Fruit fly (Drosophila melanogaster) whole organism, wandering third instar larva: ENCODE results near the gene CG9547.

Experiments
- Abd-B ChIP-seq: fragments of >200 bp; optimal IDR thresholded peaks from 2 replicates; lab custom pipeline; 2017; ENCODE audit warnings: missing biosample characterization, missing genetic modification characterization
- CG9705 ChIP-seq: fragments of 200-800 bp; sonication (Bioruptor generic); optimal IDR thresholded peaks from 2 replicates; lab custom pipeline; 2018; ENCODE audit warnings: missing biosample characterization, mild to moderate bottlenecking, missing genetic modification characterization
- CrebA ChIP-seq: fragments of 200-800 bp; sonication (Bioruptor generic); optimal IDR thresholded peaks from 2 replicates; lab custom pipeline; 2016; ENCODE audit warnings: missing biosample characterization, mild to moderate bottlenecking, missing genetic modification characterization, borderline replicate concordance
- Dfd ChIP-seq: fragments of >200 bp; optimal IDR thresholded peaks from 2 replicates; lab custom pipeline; 2017; ENCODE audit warnings: missing biosample characterization, missing genetic modification characterization
- GATAd ChIP-seq: sonication (Bioruptor generic); optimal IDR thresholded peaks from 2 replicates; lab custom pipeline; 2016; ENCODE audit warnings: missing biosample characterization, missing genetic modification characterization
- HLH106 ChIP-seq: fragments of 200-800 bp; optimal IDR thresholded peaks from 3 replicates; lab custom pipeline; 2019; ENCODE audit warnings: missing biosample characterization, mild to moderate bottlenecking, missing genetic modification characterization, moderate library complexity
- Hnf4 ChIP-seq: fragments of 200-800 bp; sonication (Bioruptor generic); optimal IDR thresholded peaks from 2 replicates; lab custom pipeline; 2016; ENCODE audit warnings: missing biosample characterization, mild to moderate bottlenecking, missing genetic modification characterization
- Hr78 ChIP-seq: fragments of >200 bp; optimal IDR thresholded peaks from 2 replicates; lab custom pipeline; 2017; ENCODE audit warnings: missing biosample characterization, missing genetic modification characterization
- Jra ChIP-seq: sonication (Bioruptor generic); optimal IDR thresholded peaks from 2 replicates; lab custom pipeline; 2016; ENCODE audit warnings: missing biosample characterization, missing genetic modification characterization
- Mio ChIP-seq: sonication (Bioruptor generic); optimal IDR thresholded peaks from 2 replicates; lab custom pipeline; 2016; ENCODE audit warnings: missing biosample characterization, missing genetic modification characterization
- Myc ChIP-seq: fragments of >200 bp; optimal IDR thresholded peaks from 2 replicates; lab custom pipeline; 2017
- N ChIP-seq: fragments of >200 bp; optimal IDR thresholded peaks from 2 replicates; lab custom pipeline; 2018; ENCODE audit warnings: missing biosample characterization, missing external identifiers, missing genetic modification characterization
- OdsH ChIP-seq: fragments of 200-800 bp; sonication (Bioruptor generic); optimal IDR thresholded peaks from 2 replicates; lab custom pipeline; 2016; ENCODE audit warnings: missing biosample characterization, mild to moderate bottlenecking, missing genetic modification characterization
- Rel ChIP-seq, 2 experiments: fragments of 200-800 bp; sonication (Bioruptor generic) in 1 of 2; optimal IDR thresholded peaks; 2 replicates in 1 of 2; 3 replicates in 1 of 2; lab custom pipeline; 2016 to 2019; ENCODE audit warnings: mild to moderate bottlenecking in 2 of 2, missing biosample characterization in 2 of 2, missing genetic modification characterization in 2 of 2, moderate library complexity in 1 of 2
- Vsx2 ChIP-seq: fragments of 200-300, 225-300 bp; sonication (Bioruptor generic); optimal IDR thresholded peaks from 2 replicates; lab custom pipeline; 2018; ENCODE audit warnings: missing biosample characterization, missing genetic modification characterization; ENCODE audit not compliant: partially characterized antibody
- br ChIP-seq: fragments of 200-800 bp; sonication (Bioruptor generic); optimal IDR thresholded peaks from 2 replicates; lab custom pipeline; 2016; ENCODE audit warnings: missing biosample characterization, missing genetic modification characterization
- brk ChIP-seq: fragments of 200-800 bp; sonication (Bioruptor generic); optimal IDR thresholded peaks from 2 replicates; lab custom pipeline; 2016; ENCODE audit warnings: missing biosample characterization, mild to moderate bottlenecking, missing genetic modification characterization
- dl ChIP-seq, 2 experiments: fragments of 175-275, 200-275 bp in 1 of 2; fragments of 200-275 bp in 1 of 2; sonication (Bioruptor generic); optimal IDR thresholded peaks; lab custom pipeline; 2018; ENCODE audit warnings: mild to moderate bottlenecking in 2 of 2, missing biosample characterization in 2 of 2, missing genetic modification characterization in 2 of 2, moderate library complexity in 2 of 2; ENCODE audit not compliant: partially characterized antibody in 2 of 2, insufficient read depth in 1 of 2
- dmrt93B ChIP-seq: fragments of 200-800 bp; sonication (Bioruptor generic); optimal IDR thresholded peaks from 2 replicates; lab custom pipeline; 2018; ENCODE audit warnings: missing biosample characterization, mild to moderate bottlenecking, missing genetic modification characterization
- dsf ChIP-seq: sonication (Bioruptor generic); optimal IDR thresholded peaks from 2 replicates; lab custom pipeline; 2016; ENCODE audit warnings: missing biosample characterization, missing genetic modification characterization, borderline replicate concordance
- ey ChIP-seq: fragments of 200-800 bp; sonication (Bioruptor generic); optimal IDR thresholded peaks from 2 replicates; lab custom pipeline; 2016; ENCODE audit warnings: missing biosample characterization, missing genetic modification characterization
- foxo ChIP-seq, 2 experiments: fragments of 200-800 bp; sonication (Bioruptor generic); optimal IDR thresholded peaks; 2 replicates in 1 of 2; 3 replicates in 1 of 2; lab custom pipeline; 2016 to 2017; ENCODE audit warnings: missing biosample characterization in 2 of 2, missing genetic modification characterization in 2 of 2
- fru ChIP-seq: fragments of 200-800 bp; sonication (Bioruptor generic); optimal IDR thresholded peaks from 3 replicates; lab custom pipeline; 2016; ENCODE audit warnings: missing biosample characterization, mild to moderate bottlenecking, missing genetic modification characterization
- h ChIP-seq: fragments of 200-800 bp; sonication (Bioruptor generic); optimal IDR thresholded peaks from 3 replicates; lab custom pipeline; 2016; ENCODE audit warnings: missing biosample characterization, mild to moderate bottlenecking, missing genetic modification characterization
- lola ChIP-seq: fragments of >200 bp; optimal IDR thresholded peaks from 2 replicates; lab custom pipeline; 2017; ENCODE audit warnings: missing biosample characterization, missing genetic modification characterization
- pan ChIP-seq: fragments of >200 bp; optimal IDR thresholded peaks from 2 replicates; lab custom pipeline; 2017
- psq ChIP-seq: fragments of 200-800 bp; sonication (Bioruptor generic); optimal IDR thresholded peaks from 3 replicates; lab custom pipeline; 2017; ENCODE audit warnings: missing biosample characterization, mild to moderate bottlenecking, missing genetic modification characterization, moderate library complexity
- rgr ChIP-seq: fragments of 200-800 bp; sonication (Bioruptor generic); optimal IDR thresholded peaks from 3 replicates; lab custom pipeline; 2016; ENCODE audit warnings: missing biosample characterization, mild to moderate bottlenecking, missing genetic modification characterization
- sage ChIP-seq: fragments of 200-800 bp; sonication (Bioruptor generic); optimal IDR thresholded peaks from 2 replicates; lab custom pipeline; 2016; ENCODE audit warnings: missing biosample characterization, mild to moderate bottlenecking, missing genetic modification characterization
- sv ChIP-seq: fragments of 200-800 bp; sonication (Bioruptor generic); optimal IDR thresholded peaks from 3 replicates; lab custom pipeline; 2016; ENCODE audit warnings: missing biosample characterization, missing genetic modification characterization
- tai ChIP-seq: sonication (Bioruptor generic); optimal IDR thresholded peaks from 2 replicates; lab custom pipeline; 2016; ENCODE audit warnings: missing biosample characterization, missing genetic modification characterization
- woc ChIP-seq: sonication (Bioruptor generic); optimal IDR thresholded peaks from 2 replicates; lab custom pipeline; 2016; ENCODE audit warnings: missing biosample characterization, mild to moderate bottlenecking, missing genetic modification characterization

The CG9547 gene

dm6 chr2L:6455955-6456599 is 38.3 kb downstream of the CG9547 start, which contains the start of gene frj:
Gene frj (plus strand): TSS chr2L:6456052.
- peak; percentile 21 for TF ChIP-seq Myc (lab: Kevin White, UChicago)
- peak; percentile 49 for TF ChIP-seq dmrt93B (GFP tag; lab: Kevin White, UChicago)
- peak; percentile 3 for TF ChIP-seq sage (GFP tag; lab: Kevin White, UChicago)
- TF ChIP-seq fru (GFP tag; lab: Kevin White, UChicago): peak; percentile 45
- TF ChIP-seq h (GFP tag; lab: Kevin White, UChicago): peak; percentile 42
- TF ChIP-seq Hr78 (GFP tag; lab: Kevin White, UChicago): peak; percentile 87
- TF ChIP-seq N (GFP tag; lab: Kevin White, UChicago): peak; percentile 89
- peak; percentile 49 for TF ChIP-seq rgr
- TF ChIP-seq Hnf4 (GFP tag; lab: Kevin White, UChicago): peak; percentile 63
- no peak for TF ChIP-seq Dfd (GFP tag; lab: Kevin White, UChicago)
- TF ChIP-seq CrebA (GFP tag; lab: Kevin White, UChicago): no peak
- peak; percentile 13 for TF ChIP-seq psq (GFP tag; lab: Kevin White, UChicago)
- no peak for TF ChIP-seq brk (GFP tag; lab: Kevin White, UChicago)
- peak; percentile 17 for TF ChIP-seq OdsH (GFP tag; lab: Kevin White, UChicago)
- no peak for TF ChIP-seq tai (GFP tag; lab: Kevin White, UChicago)
- no peak for TF ChIP-seq br (GFP tag; lab: Kevin White, UChicago)
- peak; percentile 47 for TF ChIP-seq woc
- TF ChIP-seq pan (lab: Kevin White, UChicago): no peak
- peak; percentile 26 for TF ChIP-seq Abd-B (GFP tag; lab: Kevin White, UChicago)
- TF ChIP-seq dl (GFP tag; optimal IDR thresholded peaks at IDR 0.05; lab: Kevin White, UChicago; ENCODE audit: insufficient read depth in 1 of 2, partially characterized antibody in 2 of 2): no peak
- no peak for TF ChIP-seq Rel (GFP tag; optimal IDR thresholded peaks at IDR 0.05; lab: Kevin White, UChicago)
- no peak for TF ChIP-seq Rel (tag; optimal IDR thresholded peaks at IDR 0.05; lab: Kevin White, UChicago)
- TF ChIP-seq Mio (GFP tag; lab: Kevin White, UChicago): no peak
- TF ChIP-seq foxo (GFP tag; optimal IDR thresholded peaks at IDR 0.05; lab: Kevin White, UChicago): peak in 1 of 2 experiments; percentile 51
- TF ChIP-seq dsf (GFP tag; lab: Kevin White, UChicago): peak; percentile 20
- peak; percentile 52 for TF ChIP-seq Jra (GFP tag; lab: Kevin White, UChicago)
- TF ChIP-seq CG9705 (GFP tag; lab: Kevin White, UChicago): peak; percentile 50
- TF ChIP-seq ey: peak; percentile 47
- TF ChIP-seq sv (GFP tag; lab: Kevin White, UChicago): peak; percentile 63
- TF ChIP-seq lola (GFP tag; lab: Kevin White, UChicago): peak; percentile 49
- peak; percentile 57 for TF ChIP-seq HLH106 (tag; lab: Kevin White, UChicago)

- TF ChIP-seq N (GFP tag; lab: Kevin White, UChicago): peak; percentile 76
- TF ChIP-seq h (GFP tag; lab: Kevin White, UChicago): no peak
- peak in 1 of 2 experiments; percentile 18 for TF ChIP-seq foxo (GFP tag; optimal IDR thresholded peaks at IDR 0.05; lab: Kevin White, UChicago)
- TF ChIP-seq fru (GFP tag; lab: Kevin White, UChicago): peak; percentile 37
- TF ChIP-seq Mio (GFP tag; lab: Kevin White, UChicago): no peak
- TF ChIP-seq Dfd (GFP tag; lab: Kevin White, UChicago): no peak
Measured at dm6 chr2L:6455032-6455954, 39.0 kb downstream of the CG9547 start, which contains the start of gene retm. Gene retm (minus strand): TSS chr2L:6455929.

dm6 chr2L:6449753-6450152 is 44.6 kb downstream of the CG9547 start:
- no peak for TF ChIP-seq Rel (GFP tag; optimal IDR thresholded peaks at IDR 0.05; lab: Kevin White, UChicago)
- peak; percentile 47 for TF ChIP-seq Rel (tag; optimal IDR thresholded peaks at IDR 0.05; lab: Kevin White, UChicago)
- no peak for TF ChIP-seq brk (GFP tag; lab: Kevin White, UChicago)

dm6 chr2L:6448334-6448703 is 46.0 kb downstream of the CG9547 start, which contains the start of gene Acox3:
Gene Acox3 (minus strand): TSS chr2L:6448403.
- no peak for TF ChIP-seq Dfd (GFP tag; lab: Kevin White, UChicago)
- TF ChIP-seq Hnf4 (GFP tag; lab: Kevin White, UChicago): no peak
- no peak for TF ChIP-seq dmrt93B (GFP tag; lab: Kevin White, UChicago)
- no peak for TF ChIP-seq Vsx2 (GFP tag; lab: Kevin White, UChicago)
- TF ChIP-seq Myc (lab: Kevin White, UChicago): no peak
- TF ChIP-seq GATAd (GFP tag; lab: Kevin White, UChicago): no peak
- no peak for TF ChIP-seq psq (GFP tag; lab: Kevin White, UChicago)
- TF ChIP-seq brk (GFP tag; lab: Kevin White, UChicago): no peak
- TF ChIP-seq N (GFP tag; lab: Kevin White, UChicago): no peak
